Fruit fly (Drosophila melanogaster): Measurements from ENCODE around the gene CG14629.
A peak's percentile ranks its signal among the peaks of the same experiment; 100 is the strongest.

DNA sequence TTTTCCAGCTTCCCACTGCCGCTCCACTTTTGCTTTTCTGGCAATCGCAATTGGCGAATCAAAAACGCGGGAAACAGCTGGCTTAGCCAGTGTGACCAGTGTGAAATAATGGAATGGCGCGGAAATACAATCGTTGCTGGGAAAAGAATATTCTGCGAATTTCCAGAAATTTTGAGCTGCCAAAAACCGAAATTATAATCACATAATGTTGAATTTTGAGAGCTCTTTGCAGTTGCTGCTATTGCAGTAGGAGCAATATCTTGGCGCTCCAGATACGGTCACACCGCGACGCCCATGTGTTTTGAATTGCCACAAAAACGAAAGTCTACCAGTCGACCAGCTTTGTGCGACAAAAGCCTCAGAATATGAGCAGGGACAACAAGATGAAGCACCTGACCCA is 20.8 kb upstream of the CG14629 start, which contains the start of the genes Cdc45 and Rpp21:
- TF ChIP-seq Pif1B (GFP tag; optimal IDR thresholded peaks at IDR 0.05) (no peak), CG9948 (tag; optimal IDR thresholded peaks at IDR 0.05) (no peak), CG32121 (GFP tag; IDR thresholded peaks at IDR 0.05) (no peak), CG8159 (tag; optimal IDR thresholded peaks at IDR 0.05) (peak; percentile 6), CG10348 (GFP tag; IDR thresholded peaks at IDR 0.05) (no peak), EcR (GFP tag; optimal IDR thresholded peaks at IDR 0.05) (no peak), Pif1A (GFP tag; optimal IDR thresholded peaks at IDR 0.05) (no peak), Ets98B (GFP tag; IDR thresholded peaks at IDR 0.05) (no peak), CG14655 (GFP tag; optimal IDR thresholded peaks at IDR 0.05) (no peak), fd96Ca (GFP tag; IDR thresholded peaks at IDR 0.05) (no peak), CG17806 (tag; optimal IDR thresholded peaks at IDR 0.05) (no peak), gl (tag; optimal IDR thresholded peaks at IDR 0.05) (no peak), CG4496 (GFP tag; IDR thresholded peaks at IDR 0.05) (no peak), Snoo (tag; optimal IDR thresholded peaks at IDR 0.05) (no peak)
